Fruit fly (Drosophila melanogaster) whole organism, embryonic: ENCODE data around the gene WRNexo.

ENCODE experiments used
- Ada2b ChIP-seq: fragments of 200-800 bp; sonication (Bioruptor generic); IDR thresholded peaks from 2 replicates; pipeline ENCODE4 v1.3.6; 2022; ENCODE audit warnings: missing biosample characterization, missing genetic modification characterization
- Adf1 ChIP-seq: fragments of 200-800 bp; sonication (Bioruptor generic); IDR thresholded peaks from 2 replicates; pipeline ENCODE4 v1.3.6; 2022; ENCODE audit warnings: missing biosample characterization, missing genetic modification characterization
- Aef1 ChIP-seq: fragments of 200-800 bp; sonication (Bioruptor generic); IDR thresholded peaks from 3 replicates; pipeline ENCODE4 v1.3.6; 2022; ENCODE audit warnings: missing biosample characterization, missing genetic modification characterization
- Awh ChIP-seq: fragments of 200-800 bp; sonication (Bioruptor generic); IDR thresholded peaks from 2 replicates; pipeline ENCODE4, ENCODE4 v1.3.6; 2022; ENCODE audit warnings: missing biosample characterization, missing genetic modification characterization
- CG10431 ChIP-seq: fragments of 200-800 bp; sonication (Bioruptor generic); optimal IDR thresholded peaks from 3 replicates; lab custom pipeline; 2018; ENCODE audit warnings: missing biosample characterization, mild to moderate bottlenecking, missing genetic modification characterization
- CG12219 ChIP-seq: fragments of 200-800 bp; sonication (Bioruptor generic); optimal IDR thresholded peaks from 3 replicates; lab custom pipeline; 2018; ENCODE audit warnings: missing biosample characterization, mild to moderate bottlenecking, missing genetic modification characterization
- CG12236 ChIP-seq: fragments of 200-800 bp; sonication (Bioruptor generic); optimal IDR thresholded peaks from 2 replicates; lab custom pipeline; 2016; ENCODE audit warnings: missing biosample characterization, missing genetic modification characterization
- CG1233 ChIP-seq: fragments of 200-800 bp; sonication (Bioruptor generic); optimal IDR thresholded peaks from 4 replicates; lab custom pipeline; 2018; ENCODE audit warnings: missing biosample characterization, mild to moderate bottlenecking, missing genetic modification characterization
- CG12744 ChIP-seq: fragments of 200-800 bp; sonication (Bioruptor generic); optimal IDR thresholded peaks from 2 replicates; lab custom pipeline; 2016; ENCODE audit warnings: missing biosample characterization, missing genetic modification characterization
- CG14441 ChIP-seq: fragments of 200-800 bp; sonication (Bioruptor generic); IDR thresholded peaks from 2 replicates; pipeline ENCODE4 v1.3.6; 2022; ENCODE audit warnings: missing biosample characterization, missing genetic modification characterization
- CG15011 ChIP-seq: fragments of 200-800 bp; sonication (Bioruptor generic); optimal IDR thresholded peaks from 3 replicates; lab custom pipeline; 2018; ENCODE audit warnings: missing biosample characterization, mild to moderate bottlenecking, missing genetic modification characterization
- CG16815 ChIP-seq: fragments of 200-800 bp; sonication (Bioruptor generic); optimal IDR thresholded peaks from 3 replicates; lab custom pipeline; 2017; ENCODE audit warnings: missing biosample characterization, mild to moderate bottlenecking, missing genetic modification characterization
- CG2129 ChIP-seq: fragments of 200-800 bp; sonication (Bioruptor generic); IDR thresholded peaks from 2 replicates; pipeline ENCODE4 v1.3.6; 2022; ENCODE audit warnings: missing biosample characterization, missing genetic modification characterization; ENCODE audit not compliant: partially characterized antibody
- CG2712 ChIP-seq: fragments of 200-800 bp; optimal IDR thresholded peaks from 3 replicates; lab custom pipeline; 2019; ENCODE audit warnings: missing biosample characterization, mild to moderate bottlenecking, missing genetic modification characterization, moderate library complexity
- CG3995 ChIP-seq: fragments of 200-800 bp; sonication (Bioruptor generic); optimal IDR thresholded peaks from 3 replicates; lab custom pipeline; 2016; ENCODE audit warnings: missing biosample characterization, missing genetic modification characterization
- CG6689 ChIP-seq: fragments of 200-800 bp; sonication (Bioruptor generic); IDR thresholded peaks from 2 replicates; pipeline ENCODE4 v1.3.6; 2022; ENCODE audit warnings: missing biosample characterization, missing genetic modification characterization
- CG7786 ChIP-seq: fragments of 200-800 bp; sonication (Bioruptor generic); optimal IDR thresholded peaks from 2 replicates; lab custom pipeline; 2016; ENCODE audit warnings: missing biosample characterization, missing genetic modification characterization
- CG9817 ChIP-seq: fragments of 200-800 bp; sonication (Bioruptor generic); optimal IDR thresholded peaks from 2 replicates; lab custom pipeline; 2018; ENCODE audit warnings: missing biosample characterization, mild to moderate bottlenecking, missing genetic modification characterization, moderate library complexity
- Dll ChIP-seq: fragments of 200-800 bp; sonication (Bioruptor generic); IDR thresholded peaks from 4 replicates; pipeline ENCODE4 v1.3.6; 2022; ENCODE audit warnings: missing biosample characterization, missing genetic modification characterization; ENCODE audit not compliant: partially characterized antibody
- Fer3 ChIP-seq: fragments of 200-800 bp; sonication (Bioruptor generic); optimal IDR thresholded peaks from 2 replicates; lab custom pipeline; 2018; ENCODE audit warnings: missing biosample characterization, mild to moderate bottlenecking, missing genetic modification characterization, moderate library complexity
- Lhr ChIP-seq: fragments of 200-800 bp; sonication (Bioruptor generic); optimal IDR thresholded peaks from 3 replicates; lab custom pipeline; 2017; ENCODE audit warnings: mild to moderate bottlenecking, missing biosample characterization, missing genetic modification reagents, missing genetic modification characterization
- NFAT ChIP-seq: fragments of 200-800 bp; sonication (Bioruptor generic); IDR thresholded peaks from 2 replicates; pipeline ENCODE4 v1.3.6; 2022; ENCODE audit warnings: missing biosample characterization, missing genetic modification characterization
- Neu2 ChIP-seq: fragments of 200-800 bp; sonication (Bioruptor generic); optimal IDR thresholded peaks from 3 replicates; lab custom pipeline; 2016; ENCODE audit warnings: missing biosample characterization, missing genetic modification characterization, borderline replicate concordance
- Opbp ChIP-seq: fragments of 200-800 bp; sonication (Bioruptor generic); IDR thresholded peaks from 3 replicates; pipeline ENCODE4 v1.3.6; 2022; ENCODE audit warnings: missing biosample characterization, missing genetic modification characterization; ENCODE audit not compliant: partially characterized antibody
- Pdp1 ChIP-seq, 2 experiments: fragments of 200-800 bp; sonication (Bioruptor generic); optimal IDR thresholded peaks; 3 replicates each; lab custom pipeline; 2016; ENCODE audit warnings: missing biosample characterization in 2 of 2, missing genetic modification characterization in 2 of 2, mild to moderate bottlenecking in 1 of 2, moderate library complexity in 1 of 2
- Ptx1 ChIP-seq: fragments of 200-800 bp; sonication (Bioruptor generic); IDR thresholded peaks from 2 replicates; pipeline ENCODE4 v1.3.6; 2022; ENCODE audit warnings: missing biosample characterization, missing genetic modification characterization
- Side ChIP-seq: fragments of 200-800 bp; sonication (Bioruptor generic); optimal IDR thresholded peaks from 2 replicates; lab custom pipeline; 2016; ENCODE audit warnings: missing biosample characterization, missing genetic modification characterization
- ab ChIP-seq: fragments of 200-800 bp; sonication (Bioruptor generic); optimal IDR thresholded peaks from 2 replicates; lab custom pipeline; 2016; ENCODE audit warnings: missing biosample characterization, missing genetic modification characterization
- ato ChIP-seq: fragments of 200-800 bp; sonication (Bioruptor generic); IDR thresholded peaks from 2 replicates; pipeline ENCODE4 v1.3.6; 2022; ENCODE audit warnings: missing biosample characterization, missing genetic modification characterization; ENCODE audit not compliant: partially characterized antibody
- bcd ChIP-seq: fragments of 200-800 bp; sonication (Bioruptor generic); optimal IDR thresholded peaks from 2 replicates; lab custom pipeline; 2017; ENCODE audit warnings: missing biosample characterization, mild to moderate bottlenecking, missing genetic modification characterization
- bigmax ChIP-seq: fragments of 200-800 bp; sonication (Bioruptor generic); optimal IDR thresholded peaks from 2 replicates; lab custom pipeline; 2018; ENCODE audit warnings: missing biosample characterization, mild to moderate bottlenecking, missing genetic modification characterization
- bowl ChIP-seq: fragments of 200-800 bp; sonication (Bioruptor generic); IDR thresholded peaks from 2 replicates; pipeline ENCODE4 v1.3.6; 2022; ENCODE audit warnings: missing biosample characterization, missing genetic modification characterization
- bsh ChIP-seq, 2 experiments: fragments of 200-800 bp; sonication (Bioruptor generic); optimal IDR thresholded peaks; 2 replicates each; lab custom pipeline; 2017 to 2018; ENCODE audit warnings: mild to moderate bottlenecking in 2 of 2, missing biosample characterization in 2 of 2, missing genetic modification characterization in 2 of 2, moderate library complexity in 1 of 2
- croc ChIP-seq: fragments of 200-800 bp; sonication (Bioruptor generic); conservative IDR thresholded peaks from 3 replicates; pipeline ENCODE4 v1.3.6; 2022; ENCODE audit warnings: missing biosample characterization, missing genetic modification characterization
- dan ChIP-seq: fragments of 200-800 bp; sonication (Bioruptor generic); IDR thresholded peaks from 2 replicates; pipeline ENCODE4 v1.3.6; 2022; ENCODE audit warnings: missing biosample characterization, missing genetic modification characterization
- ems ChIP-seq: fragments of 200-800 bp; sonication (Bioruptor generic); optimal IDR thresholded peaks from 3 replicates; lab custom pipeline; 2016; ENCODE audit warnings: missing biosample characterization, missing genetic modification characterization
- ftz-f1 ChIP-seq: fragments of 200-800 bp; sonication (Bioruptor generic); optimal IDR thresholded peaks from 2 replicates; lab custom pipeline; 2016; ENCODE audit warnings: missing biosample characterization, missing genetic modification characterization
- ham ChIP-seq: fragments of 200-800 bp; sonication (Bioruptor generic); IDR thresholded peaks from 2 replicates; pipeline ENCODE4 v1.3.6; 2022; ENCODE audit warnings: missing biosample characterization, missing genetic modification characterization
- kah ChIP-seq: fragments of 200-800 bp; sonication (Bioruptor generic); optimal IDR thresholded peaks from 2 replicates; lab custom pipeline; 2018; ENCODE audit warnings: missing biosample characterization, mild to moderate bottlenecking, missing genetic modification characterization
- nau ChIP-seq: fragments of 200-800 bp; sonication (Bioruptor generic); optimal IDR thresholded peaks from 3 replicates; lab custom pipeline; 2017; ENCODE audit warnings: missing biosample characterization, mild to moderate bottlenecking, missing genetic modification characterization, missing genetic modification reagents
- phol ChIP-seq: fragments of 200-800 bp; sonication (Bioruptor generic); optimal IDR thresholded peaks from 3 replicates; lab custom pipeline; 2018; ENCODE audit warnings: missing biosample characterization, mild to moderate bottlenecking, missing genetic modification characterization, moderate library complexity
- rib ChIP-seq: fragments of 200-800 bp; sonication (Bioruptor generic); IDR thresholded peaks from 2 replicates; pipeline ENCODE4 v1.3.6; 2022; ENCODE audit warnings: missing biosample characterization, missing genetic modification characterization
- scrt ChIP-seq: fragments of 200-800 bp; sonication (Bioruptor generic); optimal IDR thresholded peaks from 2 replicates; lab custom pipeline; 2018; ENCODE audit warnings: missing biosample characterization, mild to moderate bottlenecking, missing genetic modification characterization, moderate library complexity
- shn ChIP-seq: fragments of 200-800 bp; sonication (Bioruptor generic); optimal IDR thresholded peaks from 3 replicates; lab custom pipeline; 2016; ENCODE audit warnings: missing biosample characterization, missing genetic modification characterization
- so ChIP-seq: fragments of 200-800 bp; sonication (Bioruptor generic); IDR thresholded peaks from 3 replicates; pipeline ENCODE4 v1.3.6; 2022; ENCODE audit warnings: missing biosample characterization, missing genetic modification characterization
- sug ChIP-seq: fragments of 200-800 bp; optimal IDR thresholded peaks from 2 replicates; lab custom pipeline; 2019; ENCODE audit warnings: missing biosample characterization, mild to moderate bottlenecking, missing genetic modification characterization, moderate library complexity
- tna ChIP-seq: fragments of 200-800 bp; sonication (Bioruptor generic); IDR thresholded peaks from 2 replicates; pipeline ENCODE4 v1.3.6; 2022; ENCODE audit warnings: missing biosample characterization, missing genetic modification characterization; ENCODE audit not compliant: partially characterized antibody
- ttk ChIP-seq: fragments of 200-800 bp; sonication (Bioruptor generic); IDR thresholded peaks from 2 replicates; pipeline ENCODE4 v2.1.2; 2022; ENCODE audit warnings: missing biosample characterization, missing genetic modification characterization
- z ChIP-seq: fragments of 200-800 bp; sonication (Bioruptor generic); IDR thresholded peaks from 3 replicates; pipeline ENCODE4 v1.3.6; 2022; ENCODE audit warnings: missing biosample characterization, missing genetic modification characterization

The WRNexo gene

dm6 chr3R:18396801-18397604, 31.0 kb upstream of the WRNexo start, which contains the start of gene Vti1b (continued):
- TF ChIP-seq Lhr (peak; percentile 73), CG6689 (peak; percentile 93), Ada2b (GFP tag; lab: Robert Waterston, UW) (peak; percentile 92), nau (GFP tag; lab: Kevin White, UChicago) (peak; percentile 93), NFAT (GFP tag; lab: Robert Waterston, UW) (peak; percentile 85), Aef1 (peak; percentile 94), CG9817 (tag; lab: Kevin White, UChicago) (peak; percentile 87), CG12744 (GFP tag; lab: Kevin White, UChicago) (peak; percentile 90), Opbp (no peak), Adf1 (peak; percentile 65), rib (GFP tag; lab: Robert Waterston, UW) (peak; percentile 74; the same call in 1 of the 2 replicates), Pdp1 (GFP tag; optimal IDR thresholded peaks at IDR 0.05; lab: Kevin White, UChicago) (peak; percentile 86 to 94), tna (GFP tag; lab: Robert Waterston, UW) (no peak), shn (GFP tag; lab: Kevin White, UChicago) (peak; percentile 92), so (GFP tag; lab: Robert Waterston, UW) (peak; percentile 93), ato (GFP tag; lab: Robert Waterston, UW) (no peak), CG1233 (GFP tag; lab: Kevin White, UChicago) (peak; percentile 91), ems (GFP tag; lab: Kevin White, UChicago) (peak; percentile 91), scrt (GFP tag; lab: Kevin White, UChicago) (peak; percentile 89), Neu2 (GFP tag; lab: Kevin White, UChicago) (peak; percentile 41), bsh (GFP tag; optimal IDR thresholded peaks at IDR 0.05; lab: Kevin White, UChicago) (peak; percentile 91 to 98), ham (peak; percentile 70), CG15011 (GFP tag; lab: Kevin White, UChicago) (peak; percentile 85), phol (tag; lab: Kevin White, UChicago) (peak; percentile 94), CG12236 (peak; percentile 91), Awh (peak; percentile 84), bcd (GFP tag; lab: Kevin White, UChicago) (peak; percentile 94), Fer3 (tag; lab: Kevin White, UChicago) (peak; percentile 93), CG10431 (GFP tag; lab: Kevin White, UChicago) (peak; percentile 75), croc (GFP tag; lab: Robert Waterston, UW) (peak; percentile 93), CG14441 (peak; percentile 94), CG12219 (GFP tag; lab: Kevin White, UChicago) (peak; percentile 92), ab (GFP tag; lab: Kevin White, UChicago) (peak; percentile 94), kah (peak; percentile 67), Side (GFP tag; lab: Kevin White, UChicago) (peak; percentile 88), ttk (peak; percentile 92), bigmax (GFP tag; lab: Kevin White, UChicago) (peak; percentile 18), CG3995 (GFP tag; lab: Kevin White, UChicago) (peak; percentile 63), ftz-f1 (GFP tag; lab: Kevin White, UChicago) (peak; percentile 93), CG16815 (GFP tag; lab: Kevin White, UChicago) (peak; percentile 94), CG2129 (GFP tag; lab: Robert Waterston, UW) (no peak), dan (peak; percentile 83), CG2712 (tag; lab: Kevin White, UChicago) (peak; percentile 97), Ptx1 (GFP tag; lab: Robert Waterston, UW) (peak; percentile 97), CG7786 (GFP tag; lab: Kevin White, UChicago) (peak; percentile 89), bowl (GFP tag; lab: Robert Waterston, UW) (peak; percentile 81), sug (tag; lab: Kevin White, UChicago) (peak; percentile 80), Dll (0 out of 4 replicates have a peak, but pooled peaks have one; percentile 29), z (GFP tag; lab: Robert Waterston, UW) (peak; percentile 61; the same call in 1 of the 3 replicates)
